Comparison of ENCODE assay signal across 1 fruit fly cellular context in genomic region chr3L:4624371-4625154, dm6.
TF ChIP-seq lines count a peak whose summit lies in the region.

No protein-coding gene starts in this region.

TF ChIP-seq in whole organism, embryonic, 481 proteins besides CTCF, POLR2A, EP300 and RAD21 (continued from another document and continues in another):
- peak; percentile 81 for TF ChIP-seq CG4854 (GFP tag; optimal IDR thresholded peaks at IDR 0.05; lab: Kevin White, UChicago)
- TF ChIP-seq CG43689 (GFP tag; IDR thresholded peaks at IDR 0.05; lab: Robert Waterston, UW), result peak; percentile 74
- TF ChIP-seq ab (GFP tag; optimal IDR thresholded peaks at IDR 0.05; lab: Kevin White, UChicago), result peak; percentile 73
- peak; percentile 92 for TF ChIP-seq vvl (GFP tag; IDR thresholded peaks at IDR 0.05; lab: Robert Waterston, UW)
- peak; percentile 94 for TF ChIP-seq dmrt99B (tag; optimal IDR thresholded peaks at IDR 0.05; lab: Kevin White, UChicago)
- TF ChIP-seq pzg (GFP tag; optimal IDR thresholded peaks at IDR 0.05; lab: Kevin White, UChicago), result no peak
- TF ChIP-seq otp (GFP tag; IDR thresholded peaks at IDR 0.05; lab: Robert Waterston, UW), result 0 out of 3 replicates have a peak, but pooled peaks have one; percentile 30
- TF ChIP-seq CG6689 (GFP tag; IDR thresholded peaks at IDR 0.05; lab: Robert Waterston, UW), result peak; percentile 92
- peak; percentile 58 for TF ChIP-seq Sry-δ (GFP tag; optimal IDR thresholded peaks at IDR 0.05; lab: Kevin White, UChicago)
- TF ChIP-seq CG4360 (GFP tag; IDR thresholded peaks at IDR 0.05; lab: Robert Waterston, UW), result 0 out of 2 replicates have a peak, but pooled peaks have one; percentile 47
- TF ChIP-seq kay (GFP tag; optimal IDR thresholded peaks at IDR 0.05; lab: Kevin White, UChicago), result peak; percentile 87
- peak; percentile 98 for TF ChIP-seq sens (GFP tag; lab: Kevin White, UChicago)
- TF ChIP-seq sob (GFP tag; IDR thresholded peaks at IDR 0.05; lab: Robert Waterston, UW), result peak; percentile 81
- peak; percentile 26 for TF ChIP-seq wek (GFP tag; optimal IDR thresholded peaks at IDR 0.05; lab: Kevin White, UChicago)
- peak; percentile 65 for TF ChIP-seq H15 (GFP tag; IDR thresholded peaks at IDR 0.05; lab: Robert Waterston, UW)
- peak; percentile 89 for TF ChIP-seq Meics (GFP tag; optimal IDR thresholded peaks at IDR 0.05; lab: Kevin White, UChicago)
- TF ChIP-seq crol (GFP tag; IDR thresholded peaks at IDR 0.05; lab: Robert Waterston, UW), result peak; percentile 76
- peak; percentile 83 for TF ChIP-seq CG2199 (GFP tag; IDR thresholded peaks at IDR 0.05; lab: Robert Waterston, UW)
- peak; percentile 77 for TF ChIP-seq CG10462 (GFP tag; optimal IDR thresholded peaks at IDR 0.05; lab: Kevin White, UChicago)
- peak; percentile 85 for TF ChIP-seq Dbx (GFP tag; IDR thresholded peaks at IDR 0.05; lab: Robert Waterston, UW)
- TF ChIP-seq caup (GFP tag; optimal IDR thresholded peaks at IDR 0.05; lab: Kevin White, UChicago; ENCODE audit: severe bottlenecking), result peak; percentile 85
- TF ChIP-seq CG12155 (GFP tag; optimal IDR thresholded peaks at IDR 0.05; lab: Kevin White, UChicago), result peak; percentile 74
- peak; percentile 80 for TF ChIP-seq Rx (GFP tag; IDR thresholded peaks at IDR 0.05; lab: Robert Waterston, UW)
- peak; percentile 80 for TF ChIP-seq CG16815 (GFP tag; optimal IDR thresholded peaks at IDR 0.05; lab: Kevin White, UChicago)
- peak; percentile 81 for TF ChIP-seq ap (GFP tag; IDR thresholded peaks at IDR 0.05; lab: Robert Waterston, UW)
- peak; percentile 86 for TF ChIP-seq croc (GFP tag; conservative IDR thresholded peaks at IDR 0.05; lab: Robert Waterston, UW)
- peak; percentile 89 for TF ChIP-seq CG7556 (GFP tag; optimal IDR thresholded peaks at IDR 0.05; lab: Kevin White, UChicago)
- TF ChIP-seq tna (GFP tag; IDR thresholded peaks at IDR 0.05; lab: Robert Waterston, UW; ENCODE audit: partially characterized antibody), result no peak
- no peak for TF ChIP-seq fru (optimal IDR thresholded peaks at IDR 0.05; lab: Kevin White, UChicago)
- no peak for TF ChIP-seq bigmax (GFP tag; optimal IDR thresholded peaks at IDR 0.05; lab: Kevin White, UChicago)
- TF ChIP-seq CG12299 (tag; optimal IDR thresholded peaks at IDR 0.05; lab: Kevin White, UChicago), result peak; percentile 57
- peak; percentile 91 for TF ChIP-seq CG15269 (tag; optimal IDR thresholded peaks at IDR 0.05; lab: Kevin White, UChicago)
- TF ChIP-seq CG2129 (GFP tag; IDR thresholded peaks at IDR 0.05; lab: Robert Waterston, UW; ENCODE audit: partially characterized antibody), result no peak
- TF ChIP-seq sd (tag; optimal IDR thresholded peaks at IDR 0.05; lab: Kevin White, UChicago), result peak; percentile 58
- peak; percentile 84 for TF ChIP-seq CG3163 (GFP tag; optimal IDR thresholded peaks at IDR 0.05; lab: Kevin White, UChicago)
- TF ChIP-seq CG32772 (GFP tag; IDR thresholded peaks at IDR 0.05; lab: Robert Waterston, UW), result peak; percentile 80
- peak; percentile 72 for TF ChIP-seq jumu (GFP tag; optimal IDR thresholded peaks at IDR 0.05; lab: Kevin White, UChicago)
- peak; percentile 39 for TF ChIP-seq CG17568 (GFP tag; optimal IDR thresholded peaks at IDR 0.05; lab: Kevin White, UChicago)
- peak; percentile 87 for TF ChIP-seq Hr3 (GFP tag; optimal IDR thresholded peaks at IDR 0.05; lab: Kevin White, UChicago)
- TF ChIP-seq lola (GFP tag; optimal IDR thresholded peaks at IDR 0.05; lab: Kevin White, UChicago), result peak in 1 of 3 experiments; percentile 87
- TF ChIP-seq Side (GFP tag; optimal IDR thresholded peaks at IDR 0.05; lab: Kevin White, UChicago), result peak; percentile 79
- TF ChIP-seq Fer2 (tag; optimal IDR thresholded peaks at IDR 0.05; lab: Kevin White, UChicago), result peak; percentile 77
- TF ChIP-seq gt (GFP tag; IDR thresholded peaks at IDR 0.05; lab: Robert Waterston, UW), result peak; percentile 71
- TF ChIP-seq Dip2 (GFP tag; IDR thresholded peaks at IDR 0.05; lab: Robert Waterston, UW), result no peak
- TF ChIP-seq Fer1 (GFP tag; optimal IDR thresholded peaks at IDR 0.05; lab: Kevin White, UChicago), result peak; percentile 89
- TF ChIP-seq CG5953 (GFP tag; IDR thresholded peaks at IDR 0.05; lab: Robert Waterston, UW), result peak; percentile 74; the same call in 1 of the 2 replicates
- TF ChIP-seq zen2 (GFP tag; IDR thresholded peaks at IDR 0.05; lab: Robert Waterston, UW; ENCODE audit: partially characterized antibody), result no peak
- TF ChIP-seq dmrt11E (tag; optimal IDR thresholded peaks at IDR 0.05; lab: Kevin White, UChicago), result peak; percentile 85
- TF ChIP-seq trem (tag; optimal IDR thresholded peaks at IDR 0.05; lab: Kevin White, UChicago), result peak; percentile 56
- peak; percentile 29; the same call in 1 of the 2 replicates for TF ChIP-seq wdn (GFP tag; IDR thresholded peaks at IDR 0.05; lab: Robert Waterston, UW)
- peak; percentile 87 to 91 for TF ChIP-seq bsh (GFP tag; optimal IDR thresholded peaks at IDR 0.05; lab: Kevin White, UChicago)
- TF ChIP-seq CG15601 (tag; optimal IDR thresholded peaks at IDR 0.05; lab: Kevin White, UChicago), result peak; percentile 85
- peak; percentile 82 for TF ChIP-seq CG10654 (GFP tag; optimal IDR thresholded peaks at IDR 0.05; lab: Kevin White, UChicago)
- TF ChIP-seq Hmx (GFP tag; optimal IDR thresholded peaks at IDR 0.05; lab: Kevin White, UChicago), result peak; percentile 74
- TF ChIP-seq CG31441 (GFP tag; IDR thresholded peaks at IDR 0.05; lab: Robert Waterston, UW), result peak; percentile 89
- TF ChIP-seq Fer3 (tag; optimal IDR thresholded peaks at IDR 0.05; lab: Kevin White, UChicago), result peak; percentile 87
- peak; percentile 63 for TF ChIP-seq CG2875 (GFP tag; optimal IDR thresholded peaks at IDR 0.05; lab: Kevin White, UChicago)
- TF ChIP-seq CG13287 (GFP tag; IDR thresholded peaks at IDR 0.05; lab: Robert Waterston, UW; ENCODE audit: partially characterized antibody), result no peak
- TF ChIP-seq sug (tag; optimal IDR thresholded peaks at IDR 0.05; lab: Kevin White, UChicago), result peak; percentile 67
- TF ChIP-seq NFAT (GFP tag; IDR thresholded peaks at IDR 0.05; lab: Robert Waterston, UW), result peak; percentile 33; the same call in 1 of the 2 replicates
- peak; percentile 40 for TF ChIP-seq CG10565 (GFP tag; optimal IDR thresholded peaks at IDR 0.05; lab: Kevin White, UChicago)
- TF ChIP-seq pho (GFP tag; optimal IDR thresholded peaks at IDR 0.05; lab: Kevin White, UChicago), result peak; percentile 86
- peak; percentile 58; the same call in 1 of the 3 replicates for TF ChIP-seq Optix (GFP tag; IDR thresholded peaks at IDR 0.05; lab: Robert Waterston, UW)
- TF ChIP-seq Drgx (GFP tag; IDR thresholded peaks at IDR 0.05; lab: Robert Waterston, UW), result peak; percentile 93
- TF ChIP-seq Sry-β (GFP tag; optimal IDR thresholded peaks at IDR 0.05; lab: Kevin White, UChicago), result no peak
- TF ChIP-seq CG10543 (GFP tag; optimal IDR thresholded peaks at IDR 0.05; lab: Kevin White, UChicago), result peak; percentile 80
- TF ChIP-seq CG6854 (GFP tag; optimal IDR thresholded peaks at IDR 0.05; lab: Kevin White, UChicago), result peak; percentile 84
- TF ChIP-seq psq (GFP tag; optimal IDR thresholded peaks at IDR 0.05; lab: Kevin White, UChicago), result peak; percentile 46
- TF ChIP-seq schlank (tag; optimal IDR thresholded peaks at IDR 0.05; lab: Kevin White, UChicago), result peak; percentile 28
- TF ChIP-seq crc (GFP tag; optimal IDR thresholded peaks at IDR 0.05; lab: Kevin White, UChicago), result peak; percentile 86
- peak; percentile 43 for TF ChIP-seq CG31388 (GFP tag; optimal IDR thresholded peaks at IDR 0.05; lab: Kevin White, UChicago)
- TF ChIP-seq CG10959 (GFP tag; IDR thresholded peaks at IDR 0.05; lab: Robert Waterston, UW), result peak; percentile 57; the same call in 1 of the 2 replicates
- TF ChIP-seq disco-r (GFP tag; optimal IDR thresholded peaks at IDR 0.05; lab: Kevin White, UChicago), result peak; percentile 54
- TF ChIP-seq dm (GFP tag; optimal IDR thresholded peaks at IDR 0.05; lab: Kevin White, UChicago), result peak; percentile 61
- peak; percentile 68 for TF ChIP-seq scrt (GFP tag; optimal IDR thresholded peaks at IDR 0.05; lab: Kevin White, UChicago)
- no peak for TF ChIP-seq CG7745 (tag; optimal IDR thresholded peaks at IDR 0.05; lab: Kevin White, UChicago)
- peak; percentile 75 for TF ChIP-seq CG11560 (tag; IDR thresholded peaks at IDR 0.05; lab: Robert Waterston, UW)
- no peak for TF ChIP-seq hbn (GFP tag; IDR thresholded peaks at IDR 0.05; lab: Robert Waterston, UW; ENCODE audit: partially characterized antibody)
- TF ChIP-seq CG1792 (GFP tag; optimal IDR thresholded peaks at IDR 0.05; lab: Kevin White, UChicago), result peak; percentile 81
- TF ChIP-seq tup (GFP tag; optimal IDR thresholded peaks at IDR 0.05; lab: Kevin White, UChicago), result peak; percentile 58
- TF ChIP-seq CG10267 (tag; optimal IDR thresholded peaks at IDR 0.05; lab: Kevin White, UChicago), result peak; percentile 83
- peak; percentile 85; the same call in 2 of the 3 replicates for TF ChIP-seq ci (GFP tag; IDR thresholded peaks at IDR 0.05; lab: Robert Waterston, UW)
- TF ChIP-seq CG17186 (GFP tag; optimal IDR thresholded peaks at IDR 0.05; lab: Kevin White, UChicago), result peak; percentile 38
- peak; percentile 90 for TF ChIP-seq CG4820 (GFP tag; optimal IDR thresholded peaks at IDR 0.05; lab: Kevin White, UChicago)
- TF ChIP-seq h (optimal IDR thresholded peaks at IDR 0.05; lab: Kevin White, UChicago), result no peak
- no peak for TF ChIP-seq Bgb (GFP tag; IDR thresholded peaks at IDR 0.05; lab: Robert Waterston, UW; ENCODE audit: partially characterized antibody)
- TF ChIP-seq MESR4 (GFP tag; optimal IDR thresholded peaks at IDR 0.05; lab: Kevin White, UChicago), result no peak
- TF ChIP-seq CG17328 (GFP tag; IDR thresholded peaks at IDR 0.05; lab: Robert Waterston, UW), result peak; percentile 86
- TF ChIP-seq Hand (GFP tag; optimal IDR thresholded peaks at IDR 0.05; lab: Kevin White, UChicago), result peak; percentile 86
- peak; percentile 74 for TF ChIP-seq Myb (GFP tag; optimal IDR thresholded peaks at IDR 0.05; lab: Kevin White, UChicago)
- TF ChIP-seq pum (GFP tag; optimal IDR thresholded peaks at IDR 0.05; lab: Kevin White, UChicago), result peak; percentile 84
- peak; percentile 89 for TF ChIP-seq CG14441 (GFP tag; IDR thresholded peaks at IDR 0.05; lab: Robert Waterston, UW)
- no peak for TF ChIP-seq CG15479 (GFP tag; optimal IDR thresholded peaks at IDR 0.05; lab: Kevin White, UChicago)
- TF ChIP-seq CrebB (tag; optimal IDR thresholded peaks at IDR 0.05; lab: Kevin White, UChicago), result peak; percentile 61
- peak in 1 of 2 experiments; percentile 76 for TF ChIP-seq Hr78 (GFP tag; optimal IDR thresholded peaks at IDR 0.05; lab: Kevin White, UChicago)
- TF ChIP-seq CG4328 (GFP tag; optimal IDR thresholded peaks at IDR 0.05; lab: Kevin White, UChicago), result peak; percentile 76
- TF ChIP-seq Dek (tag; optimal IDR thresholded peaks at IDR 0.05; lab: Kevin White, UChicago), result peak; percentile 68
- TF ChIP-seq CG10366 (GFP tag; IDR thresholded peaks at IDR 0.05; lab: Robert Waterston, UW), result peak; percentile 85
- no peak for TF ChIP-seq Doc3 (GFP tag; IDR thresholded peaks at IDR 0.05; lab: Robert Waterston, UW; ENCODE audit: partially characterized antibody)
- 0 out of 2 replicates have a peak, but pooled peaks have one; percentile 32 for TF ChIP-seq CG10321 (GFP tag; IDR thresholded peaks at IDR 0.05; lab: Robert Waterston, UW)
- TF ChIP-seq CG2889 (GFP tag; IDR thresholded peaks at IDR 0.05; lab: Robert Waterston, UW), result peak; percentile 66; the same call in 2 of the 3 replicates
- peak; percentile 66; the same call in 1 of the 2 replicates for TF ChIP-seq MBD-R2 (GFP tag; IDR thresholded peaks at IDR 0.05; lab: Robert Waterston, UW)
- no peak for TF ChIP-seq HLHmδ (GFP tag; optimal IDR thresholded peaks at IDR 0.05; lab: Kevin White, UChicago)
- TF ChIP-seq CG7786 (GFP tag; optimal IDR thresholded peaks at IDR 0.05; lab: Kevin White, UChicago), result peak; percentile 87
- peak; percentile 87 for TF ChIP-seq Six4 (GFP tag; optimal IDR thresholded peaks at IDR 0.05; lab: Kevin White, UChicago)
- no peak for TF ChIP-seq Dp (GFP tag; optimal IDR thresholded peaks at IDR 0.05; lab: Kevin White, UChicago)
- peak; percentile 71 for TF ChIP-seq CG15514 (GFP tag; optimal IDR thresholded peaks at IDR 0.05; lab: Kevin White, UChicago)
- TF ChIP-seq Atf6 (GFP tag; IDR thresholded peaks at IDR 0.05; lab: Robert Waterston, UW), result peak; percentile 86
- TF ChIP-seq C15 (GFP tag; IDR thresholded peaks at IDR 0.05; lab: Robert Waterston, UW), result peak; percentile 73; the same call in 2 of the 3 replicates
- TF ChIP-seq CG8359 (GFP tag; optimal IDR thresholded peaks at IDR 0.05; lab: Kevin White, UChicago; ENCODE audit: borderline replicate concordance), result peak; percentile 65
- TF ChIP-seq CG12071 (GFP tag; optimal IDR thresholded peaks at IDR 0.05; lab: Kevin White, UChicago), result peak; percentile 79
- peak; percentile 96 for TF ChIP-seq CG17361 (GFP tag; IDR thresholded peaks at IDR 0.05; lab: Robert Waterston, UW)
- peak; percentile 91 for TF ChIP-seq CG13624 (GFP tag; optimal IDR thresholded peaks at IDR 0.05; lab: Kevin White, UChicago)
- TF ChIP-seq tap (tag; optimal IDR thresholded peaks at IDR 0.05; lab: Kevin White, UChicago), result peak; percentile 85
- no peak for TF ChIP-seq HLH4C (GFP tag; IDR thresholded peaks at IDR 0.05; lab: Robert Waterston, UW; ENCODE audit: partially characterized antibody)
- TF ChIP-seq ind (GFP tag; optimal IDR thresholded peaks at IDR 0.05; lab: Kevin White, UChicago), result peak; percentile 90
- peak; percentile 57 for TF ChIP-seq nom (GFP tag; optimal IDR thresholded peaks at IDR 0.05; lab: Kevin White, UChicago)
- TF ChIP-seq odd (GFP tag; optimal IDR thresholded peaks at IDR 0.05; lab: Kevin White, UChicago), result peak; percentile 75
- peak; percentile 70; the same call in 1 of the 2 replicates for TF ChIP-seq klu (GFP tag; IDR thresholded peaks at IDR 0.05; lab: Robert Waterston, UW)
- peak; percentile 72 for TF ChIP-seq B-H1 (GFP tag; IDR thresholded peaks at IDR 0.05; lab: Robert Waterston, UW)
- TF ChIP-seq p53 (GFP tag; optimal IDR thresholded peaks at IDR 0.05; lab: Kevin White, UChicago), result peak; percentile 28
- no peak for TF ChIP-seq CG42726 (GFP tag; IDR thresholded peaks at IDR 0.05; lab: Robert Waterston, UW; ENCODE audit: partially characterized antibody)
- peak; percentile 84 for TF ChIP-seq CG8944 (GFP tag; optimal IDR thresholded peaks at IDR 0.05; lab: Kevin White, UChicago)
- TF ChIP-seq row (GFP tag; IDR thresholded peaks at IDR 0.05; lab: Robert Waterston, UW), result peak; percentile 93
- TF ChIP-seq hb (GFP tag; IDR thresholded peaks at IDR 0.05; lab: Robert Waterston, UW; ENCODE audit: partially characterized antibody), result no peak
- TF ChIP-seq CG31224 (GFP tag; IDR thresholded peaks at IDR 0.05; lab: Robert Waterston, UW), result peak; percentile 71
- TF ChIP-seq lbe (GFP tag; optimal IDR thresholded peaks at IDR 0.05; lab: Kevin White, UChicago), result no peak
- TF ChIP-seq CG2678 (tag; optimal IDR thresholded peaks at IDR 0.05; lab: Kevin White, UChicago), result peak; percentile 95
